Worm (Caenorhabditis elegans) whole organism, L1 larva: ENCODE results near the gene frh-1.

Experiments
- C34B4.2 ChIP-seq: sonication (generic microtip); optimal IDR thresholded peaks from 2 replicates; lab custom pipeline; 2017; ENCODE audit warnings: mild to moderate bottlenecking, missing genetic modification characterization, missing compliant biosample characterization
- aly-2 ChIP-seq: fragments of 150-350 bp; optimal IDR thresholded peaks from 2 replicates; lab custom pipeline; 2014; ENCODE audit warnings: missing biosample characterization, missing genetic modification characterization
- blmp-1 ChIP-seq: fragments of 150-350 bp; optimal IDR thresholded peaks from 2 replicates; lab custom pipeline; 2014; ENCODE audit warnings: missing biosample characterization, missing genetic modification characterization
- ceh-8 ChIP-seq: fragments of 200-800 bp; sonication (Bioruptor generic); optimal IDR thresholded peaks from 2 replicates; lab custom pipeline; 2018; ENCODE audit warnings: mild to moderate bottlenecking, missing genetic modification characterization, moderate library complexity, missing compliant biosample characterization
- ceh-90 ChIP-seq: sonication (generic microtip); optimal IDR thresholded peaks from 2 replicates; lab custom pipeline; 2016; ENCODE audit warnings: missing genetic modification characterization, missing compliant biosample characterization
- dsc-1 ChIP-seq: sonication (generic microtip); optimal IDR thresholded peaks from 2 replicates; lab custom pipeline; 2016; ENCODE audit warnings: mild to moderate bottlenecking, missing genetic modification characterization, missing compliant biosample characterization
- efl-1 ChIP-seq, 4 experiments: fragments of 150-350 bp; optimal IDR thresholded peaks in 3 of 4; peaks in 1 of 4; 1 replicate in 1 of 4; 2 replicates in 3 of 4; lab custom pipeline; 2014; ENCODE audit warnings: missing biosample characterization in 2 of 4, missing genetic modification characterization in 2 of 4, missing genetic modification reagents in 2 of 4
- efl-3 ChIP-seq: fragments of 200-800 bp; sonication (Bioruptor generic); optimal IDR thresholded peaks from 2 replicates; lab custom pipeline; 2018; ENCODE audit warnings: mild to moderate bottlenecking, missing genetic modification characterization, missing compliant biosample characterization
- egl-27 ChIP-seq, 2 experiments: fragments of 150-350 bp in 1 of 2; sonication (generic microtip); optimal IDR thresholded peaks; 3 replicates each; lab custom pipeline; 2017 to 2018; ENCODE audit warnings: missing biosample characterization in 2 of 2, missing genetic modification characterization in 2 of 2, missing genetic modification reagents in 2 of 2
- elt-2 ChIP-seq: sonication (generic microtip); optimal IDR thresholded peaks from 2 replicates; lab custom pipeline; 2016; ENCODE audit warnings: missing genetic modification characterization, mild to moderate bottlenecking, inconsistent platforms, missing compliant biosample characterization, missing genetic modification reagents
- elt-3 ChIP-seq, 6 experiments: fragments of 150-350 bp in 1 of 6; sonication (generic microtip); optimal IDR thresholded peaks; 2 replicates each; lab custom pipeline; 2017 to 2018; ENCODE audit warnings: missing biosample characterization in 6 of 6, missing genetic modification characterization in 6 of 6, inconsistent platforms in 1 of 6
- ets-5 ChIP-seq: fragments of 200-800 bp; sonication (Bioruptor generic); IDR thresholded peaks from 2 replicates; pipeline ENCODE4 v1.3.6; 2022; ENCODE audit warnings: missing genetic modification characterization, missing compliant biosample characterization
- fkh-8 ChIP-seq: sonication (generic microtip); optimal IDR thresholded peaks from 2 replicates; lab custom pipeline; 2016; ENCODE audit warnings: mild to moderate bottlenecking, missing genetic modification characterization, missing compliant biosample characterization
- grh-1 ChIP-seq: fragments of 200-800 bp; sonication (Bioruptor generic); IDR thresholded peaks from 2 replicates; pipeline ENCODE4 v1.3.6; 2022; ENCODE audit warnings: missing genetic modification reagents, missing genetic modification characterization, missing compliant biosample characterization
- hpl-2 ChIP-seq: fragments of 150-350 bp; optimal IDR thresholded peaks from 2 replicates; lab custom pipeline; 2014; ENCODE audit warnings: missing biosample characterization, missing genetic modification reagents, missing genetic modification characterization
- isw-1 ChIP-seq: fragments of 200-800 bp; sonication (Bioruptor generic); IDR thresholded peaks from 2 replicates; pipeline ENCODE4 v1.3.6; 2022; ENCODE audit warnings: missing genetic modification characterization, missing compliant biosample characterization
- jun-1 ChIP-seq: fragments of 150-350 bp; optimal IDR thresholded peaks from 2 replicates; lab custom pipeline; 2014; ENCODE audit warnings: missing biosample characterization, missing genetic modification reagents, missing genetic modification characterization
- lin-14 ChIP-seq: fragments of 200-800 bp; sonication (Bioruptor generic); optimal IDR thresholded peaks from 2 replicates; lab custom pipeline; 2018; ENCODE audit warnings: mild to moderate bottlenecking, missing genetic modification characterization, moderate library complexity, missing compliant biosample characterization
- lin-15B ChIP-seq: fragments of 150-350 bp; sonication (generic microtip); optimal IDR thresholded peaks from 3 replicates; lab custom pipeline; 2014; ENCODE audit warnings: missing biosample characterization, missing genetic modification characterization
- lin-35 ChIP-seq, 2 experiments: fragments of 150-350 bp; optimal IDR thresholded peaks; 2 replicates each; lab custom pipeline; 2014; ENCODE audit warnings: missing biosample characterization in 2 of 2, missing genetic modification characterization in 2 of 2, missing genetic modification reagents in 2 of 2
- lsy-2 ChIP-seq, 2 experiments: fragments of 150-350 bp; optimal IDR thresholded peaks; 2 replicates each; lab custom pipeline; 2014; ENCODE audit warnings: missing biosample characterization in 2 of 2, missing genetic modification characterization in 2 of 2
- mdl-1 ChIP-seq, 2 experiments: fragments of 150-350 bp; optimal IDR thresholded peaks; 2 replicates each; lab custom pipeline; 2014 to 2017; ENCODE audit warnings: missing biosample characterization in 2 of 2, missing genetic modification characterization in 2 of 2, inconsistent platforms in 1 of 2
- nhr-11 ChIP-seq: fragments of 150-350 bp; optimal IDR thresholded peaks from 2 replicates; lab custom pipeline; 2014; ENCODE audit warnings: missing biosample characterization, missing genetic modification characterization
- nhr-12 ChIP-seq: sonication (generic microtip); optimal IDR thresholded peaks from 2 replicates; lab custom pipeline; 2017; ENCODE audit warnings: missing biosample characterization, missing genetic modification characterization
- nhr-19 ChIP-seq: fragments of 200-800 bp; sonication (Bioruptor generic); conservative IDR thresholded peaks from 2 replicates; pipeline ENCODE4 v1.3.6; 2022; ENCODE audit warnings: missing genetic modification characterization, missing compliant biosample characterization
- nhr-237 ChIP-seq: fragments of 150-350 bp; optimal IDR thresholded peaks from 2 replicates; lab custom pipeline; 2014; ENCODE audit warnings: missing biosample characterization, missing genetic modification characterization
- nhr-28 ChIP-seq: fragments of 150-350 bp; optimal IDR thresholded peaks from 2 replicates; lab custom pipeline; 2014; ENCODE audit warnings: missing biosample characterization, missing genetic modification characterization
- nhr-47 ChIP-seq: sonication (generic microtip); optimal IDR thresholded peaks from 2 replicates; lab custom pipeline; 2016; ENCODE audit warnings: mild to moderate bottlenecking, missing genetic modification characterization, moderate library complexity, missing compliant biosample characterization
- nhr-71 ChIP-seq: sonication (generic microtip); optimal IDR thresholded peaks from 2 replicates; lab custom pipeline; 2016; ENCODE audit warnings: mild to moderate bottlenecking, missing genetic modification characterization, moderate library complexity, missing compliant biosample characterization
- nhr-77 ChIP-seq: fragments of 150-350 bp; optimal IDR thresholded peaks from 2 replicates; lab custom pipeline; 2014; ENCODE audit warnings: missing biosample characterization, missing genetic modification characterization
- nhr-85 ChIP-seq: sonication (generic microtip); peaks from one replicate; lab custom pipeline; 2016; ENCODE audit warnings: missing genetic modification characterization, inconsistent platforms, missing compliant biosample characterization
- nhr-90 ChIP-seq: sonication (generic microtip); optimal IDR thresholded peaks from 2 replicates; lab custom pipeline; 2016; ENCODE audit warnings: mild to moderate bottlenecking, missing genetic modification characterization, missing compliant biosample characterization; ENCODE audit not compliant: poor library complexity
- pag-3 ChIP-seq: sonication (generic microtip); optimal IDR thresholded peaks from 2 replicates; lab custom pipeline; 2017; ENCODE audit warnings: missing genetic modification characterization, mild to moderate bottlenecking, missing compliant biosample characterization, antibody characterized with exemption, borderline replicate concordance; ENCODE audit not compliant: insufficient read depth
- pax-3 ChIP-seq: fragments of 200-800 bp; sonication (Bioruptor generic); optimal IDR thresholded peaks from 2 replicates; lab custom pipeline; 2018; ENCODE audit warnings: mild to moderate bottlenecking, missing genetic modification characterization, moderate library complexity, missing compliant biosample characterization
- snpc-4 ChIP-seq: fragments of 150-350 bp; optimal IDR thresholded peaks from 2 replicates; lab custom pipeline; 2014; ENCODE audit warnings: missing biosample characterization, missing genetic modification characterization
- snu-23 ChIP-seq: sonication (generic microtip); optimal IDR thresholded peaks from 2 replicates; lab custom pipeline; 2016; ENCODE audit warnings: missing genetic modification characterization, missing compliant biosample characterization
- sox-4 ChIP-seq: sonication (generic microtip); optimal IDR thresholded peaks from 2 replicates; lab custom pipeline; 2016; ENCODE audit warnings: missing genetic modification characterization, missing compliant biosample characterization
- xbp-1 ChIP-seq: sonication (generic microtip); optimal IDR thresholded peaks from 2 replicates; lab custom pipeline; 2016; ENCODE audit warnings: missing genetic modification characterization, missing compliant biosample characterization
- zip-4 ChIP-seq: fragments of 200-800 bp; sonication (Bioruptor generic); optimal IDR thresholded peaks from 2 replicates; lab custom pipeline; 2018; ENCODE audit warnings: mild to moderate bottlenecking, missing genetic modification characterization, moderate library complexity, missing compliant biosample characterization

The frh-1 gene

DNA sequence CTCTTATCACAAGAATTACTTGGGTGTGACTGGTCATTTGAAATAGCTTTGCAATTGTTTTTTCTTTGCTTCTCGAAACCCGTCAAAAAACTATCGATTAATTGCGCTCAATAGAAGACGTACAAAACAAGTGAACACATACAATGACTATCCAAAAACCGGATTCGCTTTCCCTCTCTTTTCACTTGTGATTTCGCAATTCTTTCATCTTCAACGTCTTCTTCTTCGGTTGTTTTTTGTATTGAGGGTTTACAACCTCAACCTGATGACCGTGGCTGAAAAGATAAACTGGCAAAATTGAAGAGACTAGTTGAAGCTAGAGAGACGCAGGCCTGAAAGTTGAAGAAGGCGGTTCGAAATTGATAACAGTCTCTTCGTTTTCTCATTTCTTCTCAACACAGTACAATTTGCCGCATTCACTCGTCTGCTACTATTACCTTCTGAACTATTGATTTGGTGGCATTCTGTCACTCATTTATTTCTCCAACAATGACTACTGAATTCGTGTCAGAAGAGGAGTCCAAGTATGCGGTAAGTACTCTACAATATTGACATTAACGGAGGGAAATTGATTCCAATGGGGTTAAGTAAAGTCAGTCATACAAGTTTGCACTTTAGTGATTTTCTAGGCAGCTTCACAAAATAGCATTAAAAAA lies 31.1 kb upstream of the frh-1 start:
- TF ChIP-seq lin-14 (GFP tag; lab: Kevin White, UChicago) (peak; percentile 68), efl-1 (optimal IDR thresholded peaks at IDR 0.05; lab: Kevin White, UChicago) (no peak), efl-1 (GFP tag; optimal IDR thresholded peaks at IDR 0.05 in 1 of 2; lab: Kevin White, UChicago) (peak in 1 of 2 experiments; percentile 90), snu-23 (GFP tag; lab: Kevin White, UChicago) (peak; percentile 32), fkh-8 (tag; lab: Kevin White, UChicago) (no peak), elt-3 (tag; optimal IDR thresholded peaks at IDR 0.05; lab: Kevin White, UChicago) (peak in 5 of 6 experiments; percentile 21 to 96 (median 35)), hpl-2 (peak; percentile 6), aly-2 (tag; lab: Kevin White, UChicago) (no peak), nhr-85 (tag; lab: Kevin White, UChicago) (peak; percentile 88), nhr-77 (tag; lab: Kevin White, UChicago) (no peak), lin-35 (GFP tag; optimal IDR thresholded peaks at IDR 0.05; lab: Kevin White, UChicago) (peak in 1 of 2 experiments; percentile 58), snpc-4 (tag; lab: Kevin White, UChicago) (no peak), nhr-19 (GFP tag; lab: Robert Waterston, UW) (0 out of 2 replicates have a peak, but pooled peaks have one; percentile 23), nhr-71 (peak; percentile 6), nhr-90 (tag; lab: Kevin White, UChicago) (peak; percentile 5), pag-3 (tag; lab: Kevin White, UChicago) (peak; percentile 57), mdl-1 (tag; optimal IDR thresholded peaks at IDR 0.05; lab: Kevin White, UChicago) (peak in 1 of 2 experiments; percentile 15), jun-1 (peak; percentile 46), elt-2 (tag; lab: Kevin White, UChicago) (peak; percentile 28), blmp-1 (tag; lab: Kevin White, UChicago) (peak; percentile 95), lsy-2 (tag; optimal IDR thresholded peaks at IDR 0.05; lab: Kevin White, UChicago) (peak in 1 of 2 experiments; percentile 33), zip-4 (peak; percentile 28)

DNA sequence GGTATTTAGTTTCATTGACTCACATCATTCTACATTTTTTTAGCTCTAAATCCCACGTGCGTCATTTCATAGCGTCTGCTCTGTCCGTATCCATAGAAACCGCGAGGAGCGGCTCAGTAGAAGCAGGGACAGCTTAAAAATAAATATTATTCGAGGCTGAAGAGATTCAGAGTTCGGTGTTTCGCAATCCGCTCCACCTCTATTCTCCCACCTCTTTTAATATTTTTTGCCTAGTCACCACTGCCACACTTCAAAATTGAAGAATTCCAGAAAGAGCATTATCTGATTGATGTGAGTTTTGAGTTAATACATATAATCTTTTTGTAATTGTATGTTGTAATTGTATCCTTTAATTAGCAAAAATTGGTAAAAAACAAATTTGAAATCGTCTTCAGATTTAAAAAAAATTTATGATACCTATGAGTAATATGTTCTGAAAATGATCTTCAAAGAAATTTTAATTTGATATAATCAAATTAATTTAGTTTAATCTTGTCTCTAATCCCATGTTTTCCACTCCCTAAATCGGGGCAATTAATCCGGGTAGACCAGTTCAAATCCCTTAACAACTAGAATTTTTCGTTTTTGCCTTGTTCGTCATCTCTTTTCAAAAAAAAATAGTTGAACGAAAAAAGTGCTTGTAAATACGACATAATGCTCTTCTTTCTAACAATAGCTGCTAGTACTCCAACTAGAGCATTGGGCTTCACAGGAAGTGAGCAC lies 27.6 kb upstream of the frh-1 start:
- TF ChIP-seq nhr-71: peak; percentile 26
- TF ChIP-seq nhr-28 (tag; lab: Kevin White, UChicago): no peak
- TF ChIP-seq isw-1: no peak
- TF ChIP-seq dsc-1 (tag; lab: Kevin White, UChicago): peak; percentile 65
- peak; percentile 25 for TF ChIP-seq lin-14 (GFP tag; lab: Kevin White, UChicago)
- TF ChIP-seq efl-1 (optimal IDR thresholded peaks at IDR 0.05; lab: Kevin White, UChicago): no peak
- peak in 1 of 2 experiments; percentile 58 for TF ChIP-seq efl-1 (GFP tag; optimal IDR thresholded peaks at IDR 0.05 in 1 of 2; lab: Kevin White, UChicago)
- TF ChIP-seq fkh-8 (tag; lab: Kevin White, UChicago): peak; percentile 87

ce11 chrII:5892813-5893212 lies 24.4 kb upstream of the frh-1 start:
- TF ChIP-seq xbp-1: no peak
- TF ChIP-seq nhr-12 (tag; lab: Kevin White, UChicago): no peak
- TF ChIP-seq snpc-4 (tag; lab: Kevin White, UChicago): no peak
- peak; percentile 26 for TF ChIP-seq jun-1
- no peak for TF ChIP-seq mdl-1 (tag; optimal IDR thresholded peaks at IDR 0.05; lab: Kevin White, UChicago)
- TF ChIP-seq nhr-47: no peak

ce11 chrII:5895870-5896269 lies 21.4 kb upstream of the frh-1 start, which contains the start of gene F59G1.4:
TSS of gene F59G1.4 (plus strand) at chrII:5896170.
- TF ChIP-seq ceh-90 (tag; lab: Kevin White, UChicago) (no peak), fkh-8 (tag; lab: Kevin White, UChicago) (peak; percentile 3), efl-1 (optimal IDR thresholded peaks at IDR 0.05; lab: Kevin White, UChicago) (no peak), efl-1 (GFP tag; optimal IDR thresholded peaks at IDR 0.05 in 1 of 2; lab: Kevin White, UChicago) (peak in 1 of 2 experiments; percentile 10), C34B4.2 (no peak)
- TF ChIP-seq, all 84 proteins: peak for 2

- TF ChIP-seq elt-2 (tag; lab: Kevin White, UChicago) (no peak), fkh-8 (tag; lab: Kevin White, UChicago) (peak; percentile 72), blmp-1 (tag; lab: Kevin White, UChicago) (no peak), grh-1 (GFP tag; lab: Robert Waterston, UW) (no peak), ceh-8 (GFP tag; lab: Kevin White, UChicago) (peak; percentile 35), lin-14 (GFP tag; lab: Kevin White, UChicago) (peak; percentile 57), nhr-47 (peak; percentile 35), pax-3 (tag; lab: Kevin White, UChicago) (peak; percentile 62), sox-4 (tag; lab: Kevin White, UChicago) (peak; percentile 1), nhr-237 (tag; lab: Kevin White, UChicago) (peak; percentile 25), nhr-11 (tag; lab: Kevin White, UChicago) (peak; percentile 82), nhr-71 (peak; percentile 64), lin-15B (no peak), efl-3 (GFP tag; lab: Kevin White, UChicago) (no peak), egl-27 (tag; optimal IDR thresholded peaks at IDR 0.05; lab: Kevin White, UChicago) (no peak), pag-3 (tag; lab: Kevin White, UChicago) (no peak), ets-5 (GFP tag; lab: Robert Waterston, UW) (no peak)
These were observed 20.7 kb upstream of the frh-1 start for ce11 chrII:5896512-5896911.
